Fruit fly (Drosophila melanogaster) whole organism, embryonic: Measurements from ENCODE around the gene CG14036.
A peak's percentile ranks its signal among the peaks of the same experiment; 100 is the strongest.

Source experiments
- ATbp ChIP-seq: fragments of 200-800 bp; sonication (Bioruptor generic); optimal IDR thresholded peaks from 2 replicates; lab custom pipeline; 2017; ENCODE audit warnings: missing biosample characterization, mild to moderate bottlenecking, missing genetic modification characterization, missing genetic modification reagents
- B-H2 ChIP-seq: fragments of 200-800 bp; sonication (Bioruptor generic); optimal IDR thresholded peaks from 2 replicates; lab custom pipeline; 2018; ENCODE audit warnings: missing biosample characterization, mild to moderate bottlenecking, missing genetic modification characterization
- Bgb ChIP-seq: fragments of 200-800 bp; sonication (Bioruptor generic); IDR thresholded peaks from 2 replicates; pipeline ENCODE4 v1.3.6; 2022; ENCODE audit warnings: missing biosample characterization, missing genetic modification characterization; ENCODE audit not compliant: partially characterized antibody
- CG10654 ChIP-seq: fragments of 200-800 bp; sonication (Bioruptor generic); optimal IDR thresholded peaks from 2 replicates; lab custom pipeline; 2016; ENCODE audit warnings: missing biosample characterization, missing genetic modification characterization
- CG10959 ChIP-seq: fragments of 200-800 bp; sonication (Bioruptor generic); IDR thresholded peaks from 2 replicates; pipeline ENCODE4 v1.3.6; 2022; ENCODE audit warnings: missing biosample characterization, missing genetic modification characterization
- CG12155 ChIP-seq: fragments of 200-800 bp; sonication (Bioruptor generic); optimal IDR thresholded peaks from 3 replicates; lab custom pipeline; 2016; ENCODE audit warnings: missing biosample characterization, missing genetic modification characterization
- CG12219 ChIP-seq: fragments of 200-800 bp; sonication (Bioruptor generic); optimal IDR thresholded peaks from 3 replicates; lab custom pipeline; 2018; ENCODE audit warnings: missing biosample characterization, mild to moderate bottlenecking, missing genetic modification characterization
- CG1233 ChIP-seq: fragments of 200-800 bp; sonication (Bioruptor generic); optimal IDR thresholded peaks from 4 replicates; lab custom pipeline; 2018; ENCODE audit warnings: missing biosample characterization, mild to moderate bottlenecking, missing genetic modification characterization
- CG13296 ChIP-seq: fragments of 200-800 bp; sonication (Bioruptor generic); optimal IDR thresholded peaks from 3 replicates; lab custom pipeline; 2018; ENCODE audit warnings: missing biosample characterization, mild to moderate bottlenecking, missing genetic modification characterization
- CG13424 ChIP-seq: fragments of 200-800 bp; sonication (Bioruptor generic); optimal IDR thresholded peaks from 2 replicates; lab custom pipeline; 2019; ENCODE audit warnings: missing biosample characterization, mild to moderate bottlenecking, missing genetic modification characterization, moderate library complexity
- CG14050 ChIP-seq: fragments of 200-800 bp; sonication (Bioruptor generic); IDR thresholded peaks from 3 replicates; pipeline ENCODE4 v1.3.6; 2022; ENCODE audit warnings: missing biosample characterization, missing genetic modification characterization
- CG14965 ChIP-seq: fragments of 200-800 bp; sonication (Bioruptor generic); optimal IDR thresholded peaks from 2 replicates; lab custom pipeline; 2016; ENCODE audit warnings: missing biosample characterization, missing genetic modification characterization, borderline replicate concordance
- CG1603 ChIP-seq: fragments of 200-800 bp; sonication (Bioruptor generic); optimal IDR thresholded peaks from 2 replicates; lab custom pipeline; 2019; ENCODE audit warnings: missing biosample characterization, mild to moderate bottlenecking, missing genetic modification characterization, moderate library complexity
- CG17385 ChIP-seq: fragments of 200-800 bp; sonication (Bioruptor generic); optimal IDR thresholded peaks from 3 replicates; lab custom pipeline; 2018; ENCODE audit warnings: missing biosample characterization, mild to moderate bottlenecking, missing genetic modification characterization
- CG17568 ChIP-seq: fragments of 200-800 bp; sonication (Bioruptor generic); optimal IDR thresholded peaks from 2 replicates; lab custom pipeline; 2018; ENCODE audit warnings: missing biosample characterization, mild to moderate bottlenecking, missing genetic modification characterization, moderate library complexity
- CG17912 ChIP-seq: fragments of 200-800 bp; sonication (Bioruptor generic); optimal IDR thresholded peaks from 2 replicates; lab custom pipeline; 2018; ENCODE audit warnings: missing biosample characterization, mild to moderate bottlenecking, missing genetic modification characterization
- CG2202 ChIP-seq: fragments of 200-800 bp; sonication (Bioruptor generic); optimal IDR thresholded peaks from 2 replicates; lab custom pipeline; 2018; ENCODE audit warnings: missing biosample characterization, mild to moderate bottlenecking, missing genetic modification characterization
- CG31365 ChIP-seq: fragments of 200-800 bp; sonication (Bioruptor generic); optimal IDR thresholded peaks from 2 replicates; lab custom pipeline; 2018; ENCODE audit warnings: missing biosample characterization, mild to moderate bottlenecking, missing genetic modification characterization
- CG3281 ChIP-seq: fragments of 200-800 bp; sonication (Bioruptor generic); optimal IDR thresholded peaks from 3 replicates; lab custom pipeline; 2017; ENCODE audit warnings: missing biosample characterization, mild to moderate bottlenecking, missing genetic modification characterization
- CG34376 ChIP-seq: fragments of 200-800 bp; sonication (Bioruptor generic); optimal IDR thresholded peaks from 2 replicates; lab custom pipeline; 2018; ENCODE audit warnings: missing biosample characterization, mild to moderate bottlenecking, missing genetic modification characterization
- CG4360 ChIP-seq: fragments of 200-800 bp; sonication (Bioruptor generic); IDR thresholded peaks from 2 replicates; pipeline ENCODE4 v1.3.6; 2022; ENCODE audit warnings: missing biosample characterization, missing genetic modification characterization
- CG9437 ChIP-seq: fragments of 200-800 bp; sonication (Bioruptor generic); optimal IDR thresholded peaks from 2 replicates; lab custom pipeline; 2018; ENCODE audit warnings: missing biosample characterization, mild to moderate bottlenecking, missing genetic modification characterization
- CG9932 ChIP-seq: fragments of 200-800 bp; sonication (Bioruptor generic); IDR thresholded peaks from 2 replicates; pipeline ENCODE4 v1.3.6; 2022; ENCODE audit warnings: missing biosample characterization, missing genetic modification characterization
- CTCF ChIP-seq: fragments of 200-800 bp; sonication (Bioruptor generic); optimal IDR thresholded peaks from 2 replicates; lab custom pipeline; 2017; ENCODE audit warnings: missing biosample characterization, mild to moderate bottlenecking, missing genetic modification characterization, moderate library complexity
- D ChIP-seq, 2 experiments: fragments of 200-800 bp in 1 of 2; fragments of >200 bp in 1 of 2; sonication (Bioruptor generic) in 1 of 2; optimal IDR thresholded peaks; 2 replicates in 1 of 2; 3 replicates in 1 of 2; lab custom pipeline; 2017; ENCODE audit warnings: mild to moderate bottlenecking in 1 of 2, missing biosample characterization in 1 of 2, missing genetic modification characterization in 1 of 2, missing genetic modification reagents in 1 of 2
- Doc2 ChIP-seq: fragments of 200-800 bp; sonication (Bioruptor generic); IDR thresholded peaks from 2 replicates; pipeline ENCODE4 v1.3.6; 2022; ENCODE audit warnings: missing biosample characterization, missing genetic modification characterization
- Gsc ChIP-seq: fragments of 200-800 bp; sonication (Bioruptor generic); IDR thresholded peaks from 2 replicates; pipeline ENCODE4 v1.3.6; 2022; ENCODE audit warnings: missing biosample characterization, missing genetic modification characterization
- Myb ChIP-seq: fragments of 200-800 bp; sonication (Bioruptor generic); optimal IDR thresholded peaks from 2 replicates; lab custom pipeline; 2016; ENCODE audit warnings: missing biosample characterization, missing genetic modification characterization
- NFAT ChIP-seq: fragments of 200-800 bp; sonication (Bioruptor generic); IDR thresholded peaks from 2 replicates; pipeline ENCODE4 v1.3.6; 2022; ENCODE audit warnings: missing biosample characterization, missing genetic modification characterization
- NK7.1 ChIP-seq: fragments of 200-800 bp; sonication (Bioruptor generic); optimal IDR thresholded peaks from 3 replicates; lab custom pipeline; 2016; ENCODE audit warnings: missing biosample characterization, missing genetic modification characterization
- Sox102F ChIP-seq: fragments of 200-800 bp; sonication (Bioruptor generic); optimal IDR thresholded peaks from 2 replicates; lab custom pipeline; 2018; ENCODE audit warnings: missing biosample characterization, mild to moderate bottlenecking, missing genetic modification characterization, moderate library complexity
- bcd ChIP-seq: fragments of 200-800 bp; sonication (Bioruptor generic); optimal IDR thresholded peaks from 2 replicates; lab custom pipeline; 2017; ENCODE audit warnings: missing biosample characterization, mild to moderate bottlenecking, missing genetic modification characterization
- crol ChIP-seq: fragments of 200-800 bp; sonication (Bioruptor generic); IDR thresholded peaks from 2 replicates; pipeline ENCODE4 v1.3.6; 2022; ENCODE audit warnings: missing biosample characterization, missing genetic modification characterization
- disco-r ChIP-seq: fragments of 200-800 bp; sonication (Bioruptor generic); optimal IDR thresholded peaks from 2 replicates; lab custom pipeline; 2016; ENCODE audit warnings: missing biosample characterization, missing genetic modification characterization
- gcm ChIP-seq: fragments of 200-800 bp; sonication (Bioruptor generic); optimal IDR thresholded peaks from 2 replicates; lab custom pipeline; 2019; ENCODE audit warnings: missing biosample characterization, mild to moderate bottlenecking, missing genetic modification characterization, moderate library complexity
- grn ChIP-seq: fragments of 200-800 bp; sonication (Bioruptor generic); optimal IDR thresholded peaks from 3 replicates; lab custom pipeline; 2017; ENCODE audit warnings: missing biosample characterization, missing genetic modification characterization
- jing ChIP-seq: fragments of 200-800 bp; sonication (Bioruptor generic); optimal IDR thresholded peaks from 2 replicates; lab custom pipeline; 2018; ENCODE audit warnings: missing biosample characterization, mild to moderate bottlenecking, missing genetic modification characterization
- ro ChIP-seq: fragments of 200-800 bp; sonication (Bioruptor generic); IDR thresholded peaks from 2 replicates; pipeline ENCODE4 v1.3.6; 2022; ENCODE audit warnings: missing biosample characterization, missing genetic modification characterization
- sc ChIP-seq, 3 experiments: fragments of >200 bp in 2 of 3; fragments of 200-800 bp in 1 of 3; sonication (Bioruptor generic) in 1 of 3; optimal IDR thresholded peaks; 2 replicates in 2 of 3; 3 replicates in 1 of 3; lab custom pipeline; 2017; ENCODE audit warnings: mild to moderate bottlenecking in 1 of 3, missing biosample characterization in 1 of 3, missing genetic modification characterization in 1 of 3, missing genetic modification reagents in 1 of 3
- scrt ChIP-seq: fragments of 200-800 bp; sonication (Bioruptor generic); optimal IDR thresholded peaks from 2 replicates; lab custom pipeline; 2018; ENCODE audit warnings: missing biosample characterization, mild to moderate bottlenecking, missing genetic modification characterization, moderate library complexity
- sd ChIP-seq: fragments of 200-800 bp; sonication (Bioruptor generic); optimal IDR thresholded peaks from 3 replicates; lab custom pipeline; 2018; ENCODE audit warnings: missing biosample characterization, mild to moderate bottlenecking, missing genetic modification characterization, moderate library complexity
- slp2 ChIP-seq: fragments of 200-800 bp; sonication (Bioruptor generic); optimal IDR thresholded peaks from 2 replicates; lab custom pipeline; 2016; ENCODE audit warnings: missing biosample characterization, missing genetic modification characterization
- sna ChIP-seq: fragments of 200-800 bp; sonication (Bioruptor generic); IDR thresholded peaks from 2 replicates; pipeline ENCODE4 v1.3.6; 2022; ENCODE audit warnings: missing biosample characterization, missing genetic modification characterization; ENCODE audit not compliant: partially characterized antibody
- sqz ChIP-seq: fragments of 200-800 bp; sonication (Bioruptor generic); optimal IDR thresholded peaks from 3 replicates; lab custom pipeline; 2018; ENCODE audit warnings: missing biosample characterization, mild to moderate bottlenecking, missing genetic modification characterization
- ssp ChIP-seq: fragments of 200-800 bp; sonication (Bioruptor generic); IDR thresholded peaks from 2 replicates; pipeline ENCODE4 v1.3.6; 2022; ENCODE audit warnings: missing biosample characterization, missing genetic modification characterization
- sug ChIP-seq: fragments of 200-800 bp; optimal IDR thresholded peaks from 2 replicates; lab custom pipeline; 2019; ENCODE audit warnings: missing biosample characterization, mild to moderate bottlenecking, missing genetic modification characterization, moderate library complexity
- tna ChIP-seq: fragments of 200-800 bp; sonication (Bioruptor generic); IDR thresholded peaks from 2 replicates; pipeline ENCODE4 v1.3.6; 2022; ENCODE audit warnings: missing biosample characterization, missing genetic modification characterization; ENCODE audit not compliant: partially characterized antibody
- toy ChIP-seq: fragments of 200-800 bp; sonication (Bioruptor generic); IDR thresholded peaks from 2 replicates; pipeline ENCODE4 v1.3.6; 2022; ENCODE audit warnings: missing biosample characterization, missing genetic modification characterization
- zen2 ChIP-seq: fragments of 200-800 bp; sonication (Bioruptor generic); IDR thresholded peaks from 3 replicates; pipeline ENCODE4 v1.3.6; 2022; ENCODE audit warnings: missing biosample characterization, missing genetic modification characterization; ENCODE audit not compliant: partially characterized antibody

CG14036 gene

DNA sequence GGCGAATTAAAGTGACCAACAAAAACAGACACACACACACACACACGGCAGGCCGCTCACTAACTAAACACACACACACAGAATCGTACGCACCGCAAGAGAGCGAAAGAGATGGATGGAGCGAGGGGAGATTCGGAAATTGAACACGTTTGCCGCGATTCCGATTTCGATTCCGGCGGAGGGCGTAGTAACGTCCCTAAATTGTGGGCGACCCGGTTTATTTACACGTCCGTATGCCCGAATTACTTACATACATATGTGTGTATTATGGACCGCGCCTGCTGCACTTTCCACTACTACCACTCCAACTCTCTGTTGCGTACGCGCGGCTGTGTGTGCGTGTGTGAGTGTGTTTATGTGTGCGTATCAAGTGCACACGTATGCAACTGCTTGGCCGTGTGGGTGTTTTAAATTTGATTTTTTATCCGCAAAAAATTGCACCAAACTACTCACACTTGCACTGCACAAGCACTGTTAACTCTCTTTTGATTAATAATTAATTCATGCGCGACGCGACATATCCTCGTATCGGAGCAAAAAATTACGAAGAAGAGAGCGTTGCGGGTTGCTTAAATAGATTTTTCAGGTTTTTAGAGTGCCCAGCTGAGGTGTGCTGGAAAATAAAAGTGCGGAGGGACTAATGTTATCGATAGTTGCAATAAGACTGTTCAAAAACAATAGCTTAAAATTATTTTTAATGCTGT, 38.3 kb upstream of the CG14036 start, which contains the start of gene Pgant5 (continued):
- TF ChIP-seq B-H2 (GFP tag; lab: Kevin White, UChicago) (no peak), gcm (GFP tag; lab: Kevin White, UChicago) (peak; percentile 55), CG2202 (tag; lab: Kevin White, UChicago) (no peak), sna (GFP tag; lab: Robert Waterston, UW) (no peak), CG1233 (GFP tag; lab: Kevin White, UChicago) (peak; percentile 18), ssp (GFP tag; lab: Robert Waterston, UW) (no peak), ATbp (GFP tag; lab: Kevin White, UChicago) (no peak), NK7.1 (GFP tag; lab: Kevin White, UChicago) (no peak), CG17568 (GFP tag; lab: Kevin White, UChicago) (no peak), sqz (no peak), zen2 (peak; percentile 36; the same call in 1 of the 3 replicates), scrt (GFP tag; lab: Kevin White, UChicago) (peak; percentile 49), CG17385 (peak; percentile 63), CG1603 (peak; percentile 7), CG34376 (GFP tag; lab: Kevin White, UChicago) (peak; percentile 72), CG13424 (tag; lab: Kevin White, UChicago) (no peak), crol (GFP tag; lab: Robert Waterston, UW) (peak; percentile 56), Doc2 (GFP tag; lab: Robert Waterston, UW) (no peak), sc (optimal IDR thresholded peaks at IDR 0.05; lab: Kevin White, UChicago) (no peak), sc (GFP tag; optimal IDR thresholded peaks at IDR 0.05; lab: Kevin White, UChicago) (no peak), grn (no peak), CG3281 (GFP tag; lab: Kevin White, UChicago) (peak; percentile 52), tna (peak; percentile 39; the same call in 1 of the 2 replicates), Myb (no peak), CG17912 (no peak), CG9932 (no peak), CG13296 (peak; percentile 9), bcd (GFP tag; lab: Kevin White, UChicago) (no peak), CG10654 (GFP tag; lab: Kevin White, UChicago) (no peak), Gsc (GFP tag; lab: Robert Waterston, UW) (no peak), CG12155 (GFP tag; lab: Kevin White, UChicago) (no peak), CG31365 (tag; lab: Kevin White, UChicago) (no peak), CG14965 (GFP tag; lab: Kevin White, UChicago) (no peak), slp2 (GFP tag; lab: Kevin White, UChicago) (no peak), CG9437 (GFP tag; lab: Kevin White, UChicago) (no peak), CG10959 (GFP tag; lab: Robert Waterston, UW) (no peak), Sox102F (no peak), disco-r (no peak), D (optimal IDR thresholded peaks at IDR 0.05; lab: Kevin White, UChicago) (peak; percentile 80), D (GFP tag; optimal IDR thresholded peaks at IDR 0.05; lab: Kevin White, UChicago) (no peak), NFAT (GFP tag; lab: Robert Waterston, UW) (no peak), sd (tag; lab: Kevin White, UChicago) (peak; percentile 13), CG12219 (GFP tag; lab: Kevin White, UChicago) (no peak), CG14050 (GFP tag; lab: Robert Waterston, UW) (no peak), CG4360 (peak; percentile 45), Bgb (GFP tag; lab: Robert Waterston, UW) (peak; percentile 31; the same call in 1 of the 2 replicates), ro (no peak), toy (GFP tag; lab: Robert Waterston, UW) (no peak), sug (tag; lab: Kevin White, UChicago) (no peak), jing (GFP tag; lab: Kevin White, UChicago) (no peak), CTCF (no peak)
